Worm (Caenorhabditis elegans) whole organism, L4 larva: ENCODE results near the gene srxa-18.

Source experiments
- T20F7.1 ChIP-seq: fragments of 200-800 bp; sonication (Bioruptor generic); optimal IDR thresholded peaks from 2 replicates; lab custom pipeline; 2018; ENCODE audit warnings: mild to moderate bottlenecking, missing genetic modification characterization, missing compliant biosample characterization
- T26A8.4 ChIP-seq: fragments of 200-800 bp; sonication (Bioruptor generic); IDR thresholded peaks from 2 replicates; pipeline ENCODE4 v1.3.6; 2022; ENCODE audit warnings: missing genetic modification characterization, missing compliant biosample characterization
- ZK337.2 ChIP-seq: fragments of 200-800 bp; sonication (Bioruptor generic); IDR thresholded peaks from 2 replicates; pipeline ENCODE4 v1.3.6; 2022; ENCODE audit warnings: missing genetic modification reagents, missing genetic modification characterization, missing compliant biosample characterization
- ZK546.5 ChIP-seq, 2 experiments: sonication (generic microtip); optimal IDR thresholded peaks; 2 replicates each; lab custom pipeline; 2017; ENCODE audit warnings: missing biosample characterization in 2 of 2, missing genetic modification characterization in 2 of 2
- aly-2 ChIP-seq: sonication (generic microtip); optimal IDR thresholded peaks from 2 replicates; lab custom pipeline; 2018; ENCODE audit warnings: missing biosample characterization, missing genetic modification characterization
- arid-1 ChIP-seq: fragments of 200-800 bp; sonication (Bioruptor generic); conservative IDR thresholded peaks from 2 replicates; pipeline ENCODE4 v1.3.6; 2022; ENCODE audit warnings: missing genetic modification reagents, missing genetic modification characterization, missing compliant biosample characterization
- ceh-44 ChIP-seq: fragments of 200-800 bp; sonication (Bioruptor generic); IDR thresholded peaks from 2 replicates; pipeline ENCODE4 v1.3.6; 2022; ENCODE audit warnings: missing genetic modification reagents, missing genetic modification characterization, missing compliant biosample characterization
- daf-16 ChIP-seq, 3 experiments: sonication (generic microtip); optimal IDR thresholded peaks; 2 replicates each; lab custom pipeline; 2016 to 2017; ENCODE audit warnings: missing genetic modification characterization in 3 of 3, missing genetic modification reagents in 3 of 3, mild to moderate bottlenecking in 2 of 3, missing compliant biosample characterization in 2 of 3, missing biosample characterization in 1 of 3, moderate library complexity in 1 of 3
- daf-19 ChIP-seq: fragments of 200-800 bp; sonication (Bioruptor generic); conservative IDR thresholded peaks from 2 replicates; pipeline ENCODE4 v1.3.6; 2022; ENCODE audit warnings: missing genetic modification characterization, missing compliant biosample characterization
- dmd-6 ChIP-seq: fragments of 200-800 bp; sonication (Bioruptor generic); IDR thresholded peaks from 2 replicates; pipeline ENCODE4 v1.3.6; 2022; ENCODE audit warnings: missing genetic modification reagents, missing genetic modification characterization, missing compliant biosample characterization
- duxl-1 ChIP-seq: sonication (generic microtip); optimal IDR thresholded peaks from 2 replicates; lab custom pipeline; 2016; ENCODE audit warnings: mild to moderate bottlenecking, missing genetic modification characterization, moderate library complexity, missing compliant biosample characterization; ENCODE audit not compliant: poor library complexity
- dve-1 ChIP-seq: sonication (generic microtip); optimal IDR thresholded peaks from 2 replicates; lab custom pipeline; 2017; ENCODE audit warnings: antibody characterized with exemption, mild to moderate bottlenecking, missing genetic modification characterization, missing compliant biosample characterization; ENCODE audit not compliant: insufficient read depth
- fkh-10 ChIP-seq: fragments of 150-350 bp; optimal IDR thresholded peaks from 2 replicates; lab custom pipeline; 2014; ENCODE audit warnings: missing biosample characterization, missing genetic modification reagents, missing genetic modification characterization
- hmg-1.1 ChIP-seq: fragments of 200-800 bp; sonication (Bioruptor generic); IDR thresholded peaks from 2 replicates; pipeline ENCODE4 v1.3.6; 2022; ENCODE audit warnings: missing genetic modification reagents, missing genetic modification characterization, missing compliant biosample characterization
- lin-29 ChIP-seq: fragments of 200-800 bp; sonication (Bioruptor generic); IDR thresholded peaks from 2 replicates; pipeline ENCODE4 v1.3.6; 2022; ENCODE audit warnings: missing genetic modification reagents, missing genetic modification characterization, missing compliant biosample characterization
- lin-39 ChIP-seq: fragments of 150-350 bp; optimal IDR thresholded peaks from 2 replicates; lab custom pipeline; 2014; ENCODE audit warnings: missing biosample characterization, missing genetic modification reagents, missing genetic modification characterization
- madf-5 ChIP-seq, 2 experiments: fragments of 200-800 bp; sonication (Bioruptor generic); IDR thresholded peaks; 2 replicates each; pipeline ENCODE4 v1.3.6; 2022; ENCODE audit warnings: missing compliant biosample characterization in 2 of 2, missing genetic modification characterization in 2 of 2
- madf-9 ChIP-seq: fragments of 200-800 bp; sonication (Bioruptor generic); conservative IDR thresholded peaks from 2 replicates; pipeline ENCODE4 v1.3.6; 2022; ENCODE audit warnings: missing genetic modification reagents, missing genetic modification characterization, missing compliant biosample characterization
- mxl-2 ChIP-seq: fragments of 200-800 bp; sonication (Bioruptor generic); conservative IDR thresholded peaks from 2 replicates; pipeline ENCODE4 v1.3.6; 2022; ENCODE audit warnings: missing genetic modification reagents, missing genetic modification characterization, missing compliant biosample characterization
- mxl-3 ChIP-seq: fragments of 200-800 bp; sonication (Bioruptor generic); optimal IDR thresholded peaks from 2 replicates; lab custom pipeline; 2018; ENCODE audit warnings: mild to moderate bottlenecking, missing genetic modification characterization, missing compliant biosample characterization
- nhr-111 ChIP-seq: fragments of 200-800 bp; sonication (Bioruptor generic); optimal IDR thresholded peaks from 2 replicates; lab custom pipeline; 2018; ENCODE audit warnings: mild to moderate bottlenecking, missing genetic modification characterization, missing compliant biosample characterization
- nhr-42 ChIP-seq: fragments of 200-800 bp; sonication (Bioruptor generic); IDR thresholded peaks from 2 replicates; pipeline ENCODE4 v1.3.6; 2022; ENCODE audit warnings: missing genetic modification characterization, missing compliant biosample characterization
- nhr-48 ChIP-seq: sonication (generic microtip); optimal IDR thresholded peaks from 2 replicates; lab custom pipeline; 2016; ENCODE audit warnings: mild to moderate bottlenecking, missing genetic modification characterization, missing compliant biosample characterization
- nhr-6 ChIP-seq: fragments of 150-350 bp; optimal IDR thresholded peaks from 2 replicates; lab custom pipeline; 2014; ENCODE audit warnings: missing biosample characterization, missing genetic modification characterization
- pha-4 ChIP-seq, 2 experiments: fragments of 150-350 bp in 1 of 2; fragments of 200-800 bp in 1 of 2; sonication (Bioruptor generic) in 1 of 2; IDR thresholded peaks in 1 of 2; optimal IDR thresholded peaks in 1 of 2; 2 replicates each; pipeline versions ENCODE4 v1.3.6 to Lab custom; 2014 to 2022; ENCODE audit warnings: missing genetic modification characterization in 2 of 2, missing genetic modification reagents in 2 of 2, missing biosample characterization in 1 of 2, missing compliant biosample characterization in 1 of 2
- pqm-1 ChIP-seq: sonication (generic microtip); optimal IDR thresholded peaks from 2 replicates; lab custom pipeline; 2017; ENCODE audit warnings: missing biosample characterization, missing genetic modification characterization
- rbr-2 ChIP-seq: sonication (generic microtip); optimal IDR thresholded peaks from 2 replicates; lab custom pipeline; 2016; ENCODE audit warnings: missing genotype, missing genetic modification characterization, missing compliant biosample characterization
- saeg-2 ChIP-seq: fragments of 200-800 bp; sonication (Bioruptor generic); IDR thresholded peaks from 2 replicates; pipeline ENCODE4 v1.3.6; 2022; ENCODE audit warnings: missing genetic modification reagents, missing genetic modification characterization, missing compliant biosample characterization
- spr-3 ChIP-seq: fragments of 200-800 bp; sonication (Bioruptor generic); optimal IDR thresholded peaks from 2 replicates; lab custom pipeline; 2018; ENCODE audit warnings: mild to moderate bottlenecking, missing genetic modification characterization, missing compliant biosample characterization
- tag-97 ChIP-seq: fragments of 200-800 bp; sonication (Bioruptor generic); IDR thresholded peaks from 2 replicates; pipeline ENCODE4 v1.3.6; 2022; ENCODE audit warnings: missing genetic modification characterization, missing compliant biosample characterization
- unc-130 ChIP-seq: sonication (generic microtip); optimal IDR thresholded peaks from 2 replicates; lab custom pipeline; 2016; ENCODE audit warnings: missing genetic modification reagents, missing genetic modification characterization, missing compliant biosample characterization
- unc-62 ChIP-seq, 3 experiments: fragments of 150-350 bp in 1 of 3; sonication (generic microtip); optimal IDR thresholded peaks in 2 of 3; peaks in 1 of 3; 1 replicate in 1 of 3; 2 replicates in 2 of 3; lab custom pipeline; 2014 to 2017; ENCODE audit warnings: missing biosample characterization in 3 of 3, missing genetic modification characterization in 3 of 3, missing genetic modification reagents in 3 of 3, missing genotype in 1 of 3
- zag-1 ChIP-seq: fragments of 150-350 bp; optimal IDR thresholded peaks from 2 replicates; lab custom pipeline; 2014; ENCODE audit warnings: missing biosample characterization, missing genetic modification characterization
- zfp-2 ChIP-seq: sonication (generic microtip); optimal IDR thresholded peaks from 2 replicates; lab custom pipeline; 2016; ENCODE audit warnings: mild to moderate bottlenecking, missing genetic modification characterization, missing compliant biosample characterization
- zip-11 ChIP-seq: fragments of 200-800 bp; sonication (Bioruptor generic); IDR thresholded peaks from 2 replicates; pipeline ENCODE4 v1.3.6; 2022; ENCODE audit warnings: missing genetic modification characterization, missing compliant biosample characterization
- zip-2 ChIP-seq: fragments of 150-350 bp; optimal IDR thresholded peaks from 2 replicates; lab custom pipeline; 2014; ENCODE audit warnings: missing biosample characterization, missing genetic modification characterization

Gene srxa-18

ce11 chrV:10096932-10097331 lies 23.9 kb downstream of the srxa-18 start (continued):
- TF ChIP-seq zag-1 (tag; lab: Kevin White, UChicago) (no peak), daf-16 (GFP tag; optimal IDR thresholded peaks at IDR 0.05; lab: Kevin White, UChicago) (no peak), daf-16 (tag; optimal IDR thresholded peaks at IDR 0.05; lab: Kevin White, UChicago) (peak; percentile 40), duxl-1 (tag; lab: Kevin White, UChicago) (no peak), zip-11 (GFP tag; lab: Robert Waterston, UW) (no peak), dmd-6 (GFP tag; lab: Robert Waterston, UW) (peak; percentile 66), pha-4 (GFP tag; IDR thresholded peaks at IDR 0.05; lab: Robert Waterston, UW) (no peak), pha-4 (tag; optimal IDR thresholded peaks at IDR 0.05; lab: Kevin White, UChicago) (no peak)

ce11 chrV:10094374-10094773 lies 26.4 kb downstream of the srxa-18 start, which contains the start of gene srd-49:
srd-49 (plus strand) TSS chrV:10094674.
- no peak for TF ChIP-seq ZK546.5 (tag; optimal IDR thresholded peaks at IDR 0.05; lab: Kevin White, UChicago)
- no peak for TF ChIP-seq arid-1 (GFP tag; lab: Robert Waterston, UW)
- no peak for TF ChIP-seq T26A8.4 (GFP tag; lab: Robert Waterston, UW)
- no peak for TF ChIP-seq dve-1 (tag; lab: Kevin White, UChicago)
- TF ChIP-seq nhr-111 (GFP tag; lab: Kevin White, UChicago), result no peak
- TF ChIP-seq hmg-1.1 (GFP tag; lab: Robert Waterston, UW), result no peak
- TF ChIP-seq pqm-1 (tag; lab: Kevin White, UChicago), result no peak
- TF ChIP-seq nhr-6 (tag; lab: Kevin White, UChicago), result no peak
- TF ChIP-seq mxl-3, result no peak
- no peak for TF ChIP-seq lin-39 (tag; lab: Kevin White, UChicago)
- TF ChIP-seq madf-5 (GFP tag; IDR thresholded peaks at IDR 0.05; lab: Robert Waterston, UW), result no peak
- TF ChIP-seq ZK337.2 (GFP tag; lab: Robert Waterston, UW), result no peak

- TF ChIP-seq spr-3 (GFP tag; lab: Kevin White, UChicago), result no peak
- TF ChIP-seq nhr-6 (tag; lab: Kevin White, UChicago), result no peak
- TF ChIP-seq rbr-2 (tag; lab: Kevin White, UChicago), result no peak
- no peak for TF ChIP-seq fkh-10
- TF ChIP-seq nhr-42 (GFP tag; lab: Robert Waterston, UW), result no peak
- no peak for TF ChIP-seq nhr-48 (tag; lab: Kevin White, UChicago)
- TF ChIP-seq unc-130, result no peak
- no peak for TF ChIP-seq tag-97 (GFP tag; lab: Robert Waterston, UW)
- no peak for TF ChIP-seq madf-5 (GFP tag; IDR thresholded peaks at IDR 0.05; lab: Robert Waterston, UW)
- TF ChIP-seq ceh-44 (GFP tag; lab: Robert Waterston, UW), result no peak
- no peak for TF ChIP-seq daf-19 (GFP tag; lab: Robert Waterston, UW)
- TF ChIP-seq zfp-2 (tag; lab: Kevin White, UChicago), result no peak
- no peak for TF ChIP-seq madf-9
- TF ChIP-seq lin-29 (GFP tag; lab: Robert Waterston, UW), result no peak
- TF ChIP-seq T20F7.1 (GFP tag; lab: Kevin White, UChicago), result no peak
- no peak for TF ChIP-seq aly-2 (tag; lab: Kevin White, UChicago)
- TF ChIP-seq mxl-2 (GFP tag; lab: Robert Waterston, UW), result no peak
- no peak for TF ChIP-seq saeg-2 (GFP tag; lab: Robert Waterston, UW)
- no peak for TF ChIP-seq zip-2 (tag; lab: Kevin White, UChicago)
These were observed 29.6 kb downstream of the srxa-18 start, which contains the start of gene R04B5.11 for ce11 chrV:10091152-10091551. R04B5.11 (minus strand) TSS chrV:10091252.

ce11 chrV:10090461-10090860 lies 30.3 kb downstream of the srxa-18 start, which contains the start of gene R04B5.7:
R04B5.7 (minus strand) TSS chrV:10090561.
- no peak for TF ChIP-seq fkh-10
- peak in 1 of 2 experiments; percentile 19 for TF ChIP-seq unc-62 (GFP tag; optimal IDR thresholded peaks at IDR 0.05 in 1 of 2; lab: Kevin White, UChicago)
- no peak for TF ChIP-seq unc-62 (tag; optimal IDR thresholded peaks at IDR 0.05; lab: Kevin White, UChicago)
